Worm (Caenorhabditis elegans) whole organism, L4 larva: ENCODE data around the gene srg-31.

Source experiments
- D1046.2 ChIP-seq: fragments of 200-800 bp; sonication (Bioruptor generic); IDR thresholded peaks from 2 replicates; pipeline ENCODE4 v1.3.6; 2022; ENCODE audit warnings: missing genetic modification characterization, missing compliant biosample characterization
- R02D3.7 ChIP-seq: fragments of 150-350 bp; sonication (generic microtip); optimal IDR thresholded peaks from 3 replicates; lab custom pipeline; 2014; ENCODE audit warnings: missing biosample characterization, missing genetic modification characterization
- aly-2 ChIP-seq: sonication (generic microtip); optimal IDR thresholded peaks from 2 replicates; lab custom pipeline; 2018; ENCODE audit warnings: missing biosample characterization, missing genetic modification characterization
- arid-1 ChIP-seq: fragments of 200-800 bp; sonication (Bioruptor generic); conservative IDR thresholded peaks from 2 replicates; pipeline ENCODE4 v1.3.6; 2022; ENCODE audit warnings: missing genetic modification reagents, missing genetic modification characterization, missing compliant biosample characterization
- fos-1 ChIP-seq: fragments of 150-350 bp; optimal IDR thresholded peaks from 2 replicates; lab custom pipeline; 2014; ENCODE audit warnings: missing biosample characterization, missing genetic modification characterization
- jun-1 ChIP-seq: fragments of 150-350 bp; optimal IDR thresholded peaks from 2 replicates; lab custom pipeline; 2014; ENCODE audit warnings: missing biosample characterization, missing genetic modification reagents, missing genetic modification characterization
- mep-1 ChIP-seq: fragments of 150-350 bp; sonication (generic microtip); optimal IDR thresholded peaks from 3 replicates; lab custom pipeline; 2014; ENCODE audit warnings: missing biosample characterization, missing genetic modification characterization
- nhr-77 ChIP-seq: fragments of 150-350 bp; optimal IDR thresholded peaks from 2 replicates; lab custom pipeline; 2014; ENCODE audit warnings: missing biosample characterization, missing genetic modification characterization
- snpc-4 ChIP-seq: fragments of 150-350 bp; optimal IDR thresholded peaks from 2 replicates; lab custom pipeline; 2014; ENCODE audit warnings: missing biosample characterization, missing genetic modification characterization
- zag-1 ChIP-seq: fragments of 150-350 bp; optimal IDR thresholded peaks from 2 replicates; lab custom pipeline; 2014; ENCODE audit warnings: missing biosample characterization, missing genetic modification characterization
- zfp-3 ChIP-seq: fragments of 200-800 bp; sonication (Bioruptor generic); conservative IDR thresholded peaks from 2 replicates; pipeline ENCODE4 v1.3.6; 2022; ENCODE audit warnings: missing genetic modification reagents, missing genetic modification characterization, missing compliant biosample characterization
- zip-11 ChIP-seq: fragments of 200-800 bp; sonication (Bioruptor generic); IDR thresholded peaks from 2 replicates; pipeline ENCODE4 v1.3.6; 2022; ENCODE audit warnings: missing genetic modification characterization, missing compliant biosample characterization

- no peak for TF ChIP-seq aly-2
- TF ChIP-seq mep-1: no peak
- TF ChIP-seq R02D3.7 (tag; lab: Kevin White, UChicago): no peak
- no peak for TF ChIP-seq arid-1
- TF ChIP-seq snpc-4 (tag; lab: Kevin White, UChicago): no peak
- no peak for TF ChIP-seq zip-11
- TF ChIP-seq zag-1: no peak
- no peak for TF ChIP-seq nhr-77
- no peak for TF ChIP-seq fos-1 (tag; lab: Kevin White, UChicago)
- no peak for TF ChIP-seq D1046.2 (GFP tag; lab: Robert Waterston, UW)
- no peak for TF ChIP-seq jun-1 (tag; lab: Kevin White, UChicago)
- no peak for TF ChIP-seq zfp-3
Measured at ce11 chrV:6934212-6934611, 19.5 kb downstream of the srg-31 start, which contains the start of gene lipl-6.
